Comparison of ENCODE assay signal across 3 fruit fly cellular contexts in genomic region chr3R:6416242-6416641, dm6.
TF ChIP-seq lines count a peak whose summit lies in the region.

No protein-coding gene starts in this region.

TF ChIP-seq in whole organism, embryonic, 481 proteins besides CTCF, POLR2A, EP300 and RAD21 (continued from another document and continues in another):
- peak; percentile 78 for TF ChIP-seq Hsf (GFP tag; optimal IDR thresholded peaks at IDR 0.05; lab: Kevin White, UChicago)
- peak; percentile 8 for TF ChIP-seq MTF-1 (GFP tag; optimal IDR thresholded peaks at IDR 0.05; lab: Kevin White, UChicago; ENCODE audit: borderline replicate concordance)
- 0 out of 2 replicates have a peak, but pooled peaks have one; percentile 21 for TF ChIP-seq rib (GFP tag; IDR thresholded peaks at IDR 0.05; lab: Robert Waterston, UW)
- no peak for TF ChIP-seq CG34224 (GFP tag; IDR thresholded peaks at IDR 0.05; lab: Robert Waterston, UW; ENCODE audit: partially characterized antibody)
- TF ChIP-seq Bgb (GFP tag; IDR thresholded peaks at IDR 0.05; lab: Robert Waterston, UW; ENCODE audit: partially characterized antibody): no peak
- peak; percentile 70 for TF ChIP-seq CG8924 (tag; optimal IDR thresholded peaks at IDR 0.05; lab: Kevin White, UChicago)
- no peak for TF ChIP-seq amos (GFP tag; IDR thresholded peaks at IDR 0.05; lab: Robert Waterston, UW; ENCODE audit: partially characterized antibody)
- TF ChIP-seq usp (GFP tag; optimal IDR thresholded peaks at IDR 0.05; lab: Kevin White, UChicago): no peak
- TF ChIP-seq CG2712 (tag; optimal IDR thresholded peaks at IDR 0.05; lab: Kevin White, UChicago): peak; percentile 61
- no peak for TF ChIP-seq CG16813 (GFP tag; IDR thresholded peaks at IDR 0.05; lab: Robert Waterston, UW; ENCODE audit: partially characterized antibody)
- TF ChIP-seq nmo (GFP tag; optimal IDR thresholded peaks at IDR 0.05; lab: Kevin White, UChicago): peak; percentile 61
- peak; percentile 74 for TF ChIP-seq CHES-1-like (GFP tag; optimal IDR thresholded peaks at IDR 0.05; lab: Kevin White, UChicago)
- TF ChIP-seq vnd (GFP tag; IDR thresholded peaks at IDR 0.05; lab: Robert Waterston, UW; ENCODE audit: partially characterized antibody): no peak
- no peak for TF ChIP-seq tna (GFP tag; IDR thresholded peaks at IDR 0.05; lab: Robert Waterston, UW; ENCODE audit: partially characterized antibody)
- TF ChIP-seq phol (tag; optimal IDR thresholded peaks at IDR 0.05; lab: Kevin White, UChicago): peak; percentile 54
- TF ChIP-seq crol (GFP tag; IDR thresholded peaks at IDR 0.05; lab: Robert Waterston, UW): no peak
- TF ChIP-seq CG18476 (GFP tag; optimal IDR thresholded peaks at IDR 0.05; lab: Kevin White, UChicago): peak; percentile 57
- peak; percentile 48 for TF ChIP-seq D19A (tag; optimal IDR thresholded peaks at IDR 0.05; lab: Kevin White, UChicago)
- TF ChIP-seq zen2 (GFP tag; IDR thresholded peaks at IDR 0.05; lab: Robert Waterston, UW; ENCODE audit: partially characterized antibody): no peak
- peak; percentile 36 for TF ChIP-seq CG10274 (GFP tag; optimal IDR thresholded peaks at IDR 0.05; lab: Kevin White, UChicago)
- TF ChIP-seq pan (optimal IDR thresholded peaks at IDR 0.05; lab: Kevin White, UChicago): no peak
- TF ChIP-seq pan (GFP tag; optimal IDR thresholded peaks at IDR 0.05 in 1 of 2, IDR thresholded peaks at IDR 0.05 in 1 of 2): peak in 1 of 2 experiments; percentile 86
- TF ChIP-seq NC2α (GFP tag; optimal IDR thresholded peaks at IDR 0.05; lab: Kevin White, UChicago): peak; percentile 19
- TF ChIP-seq bsh (GFP tag; optimal IDR thresholded peaks at IDR 0.05; lab: Kevin White, UChicago): peak in 1 of 2 experiments; percentile 63
- peak; percentile 86 for TF ChIP-seq chm (GFP tag; IDR thresholded peaks at IDR 0.05; lab: Robert Waterston, UW)
- peak; percentile 82 for TF ChIP-seq pho (GFP tag; optimal IDR thresholded peaks at IDR 0.05; lab: Kevin White, UChicago)
- no peak for TF ChIP-seq MESR4 (GFP tag; optimal IDR thresholded peaks at IDR 0.05; lab: Kevin White, UChicago)
- no peak for TF ChIP-seq D (optimal IDR thresholded peaks at IDR 0.05; lab: Kevin White, UChicago)
- TF ChIP-seq D (GFP tag; optimal IDR thresholded peaks at IDR 0.05; lab: Kevin White, UChicago): peak; percentile 45
- peak; percentile 73 for TF ChIP-seq CG3847 (GFP tag; IDR thresholded peaks at IDR 0.05; lab: Robert Waterston, UW)
- peak; percentile 76 for TF ChIP-seq her (GFP tag; optimal IDR thresholded peaks at IDR 0.05; lab: Kevin White, UChicago)
- TF ChIP-seq CG11560 (tag; IDR thresholded peaks at IDR 0.05; lab: Robert Waterston, UW): peak; percentile 69; the same call in 1 of the 3 replicates
- TF ChIP-seq NFAT (GFP tag; IDR thresholded peaks at IDR 0.05; lab: Robert Waterston, UW): peak; percentile 63
- peak; percentile 59 for TF ChIP-seq Dek (tag; optimal IDR thresholded peaks at IDR 0.05; lab: Kevin White, UChicago)
- TF ChIP-seq bigmax (GFP tag; optimal IDR thresholded peaks at IDR 0.05; lab: Kevin White, UChicago): no peak
- no peak for TF ChIP-seq tup (GFP tag; optimal IDR thresholded peaks at IDR 0.05; lab: Kevin White, UChicago)
- no peak for TF ChIP-seq Doc3 (GFP tag; IDR thresholded peaks at IDR 0.05; lab: Robert Waterston, UW; ENCODE audit: partially characterized antibody)
- no peak for TF ChIP-seq Poxn (GFP tag; IDR thresholded peaks at IDR 0.05; lab: Robert Waterston, UW)
- peak; percentile 88 for TF ChIP-seq lmd (GFP tag; IDR thresholded peaks at IDR 0.05; lab: Robert Waterston, UW)
- peak; percentile 73 for TF ChIP-seq Xrp1 (GFP tag; IDR thresholded peaks at IDR 0.05; lab: Robert Waterston, UW)
- peak; percentile 32 for TF ChIP-seq CG3163 (GFP tag; optimal IDR thresholded peaks at IDR 0.05; lab: Kevin White, UChicago)
- no peak for TF ChIP-seq CG42726 (GFP tag; IDR thresholded peaks at IDR 0.05; lab: Robert Waterston, UW; ENCODE audit: partially characterized antibody)

TF ChIP-seq in whole organism, prepupa, 60 proteins besides CTCF, POLR2A, EP300 and RAD21 (continued from another document):
- TF ChIP-seq CG31627 (GFP tag; optimal IDR thresholded peaks at IDR 0.05; lab: Kevin White, UChicago): peak; percentile 55
- TF ChIP-seq CG6163 (GFP tag; IDR thresholded peaks at IDR 0.05; lab: Robert Waterston, UW): peak; percentile 75
- peak; percentile 51 for TF ChIP-seq CG15336 (GFP tag; IDR thresholded peaks at IDR 0.05; lab: Robert Waterston, UW)
- peak; percentile 41 for TF ChIP-seq achi (GFP tag; optimal IDR thresholded peaks at IDR 0.05; lab: Kevin White, UChicago)
- TF ChIP-seq Blimp-1 (GFP tag; optimal IDR thresholded peaks at IDR 0.05; lab: Kevin White, UChicago): no peak
- no peak for TF ChIP-seq Hr38 (GFP tag; optimal IDR thresholded peaks at IDR 0.05; lab: Kevin White, UChicago)
- TF ChIP-seq pdm3 (GFP tag; optimal IDR thresholded peaks at IDR 0.05; lab: Kevin White, UChicago): peak; percentile 35
- TF ChIP-seq ss (GFP tag; optimal IDR thresholded peaks at IDR 0.05; lab: Kevin White, UChicago): peak in 1 of 2 experiments; percentile 20
- peak; percentile 22 for TF ChIP-seq net (GFP tag; optimal IDR thresholded peaks at IDR 0.05; lab: Kevin White, UChicago)
- peak; percentile 38 for TF ChIP-seq vri (GFP tag; optimal IDR thresholded peaks at IDR 0.05; lab: Kevin White, UChicago)
- TF ChIP-seq CG4318 (GFP tag; optimal IDR thresholded peaks at IDR 0.05; lab: Kevin White, UChicago): peak; percentile 10
- TF ChIP-seq CG3032 (tag; optimal IDR thresholded peaks at IDR 0.05; lab: Kevin White, UChicago): peak; percentile 27
- 0 out of 2 replicates have a peak, but pooled peaks have one; percentile 17 for TF ChIP-seq CG11294 (GFP tag; IDR thresholded peaks at IDR 0.05; lab: Robert Waterston, UW)
- no peak for TF ChIP-seq CG9139 (GFP tag; optimal IDR thresholded peaks at IDR 0.05; lab: Kevin White, UChicago)
- peak; percentile 21 for TF ChIP-seq CG6808 (GFP tag; optimal IDR thresholded peaks at IDR 0.05; lab: Kevin White, UChicago)
- TF ChIP-seq CG6276 (GFP tag; optimal IDR thresholded peaks at IDR 0.05; lab: Kevin White, UChicago): peak; percentile 37
- TF ChIP-seq dac (GFP tag; optimal IDR thresholded peaks at IDR 0.05; lab: Kevin White, UChicago): no peak
- peak; percentile 18 for TF ChIP-seq Sox15 (GFP tag; optimal IDR thresholded peaks at IDR 0.05; lab: Kevin White, UChicago)
- TF ChIP-seq CG11762 (GFP tag; optimal IDR thresholded peaks at IDR 0.05; lab: Kevin White, UChicago; ENCODE audit: insufficient read depth): no peak
- TF ChIP-seq esn (GFP tag; optimal IDR thresholded peaks at IDR 0.05; lab: Kevin White, UChicago): peak; percentile 47
- no peak for TF ChIP-seq spab (GFP tag; optimal IDR thresholded peaks at IDR 0.05; lab: Kevin White, UChicago)
- peak; percentile 47 for TF ChIP-seq CG1621 (tag; optimal IDR thresholded peaks at IDR 0.05; lab: Kevin White, UChicago)
- peak; percentile 60 for TF ChIP-seq Hr39 (GFP tag; optimal IDR thresholded peaks at IDR 0.05; lab: Kevin White, UChicago)
- peak; percentile 73 for TF ChIP-seq svp (GFP tag; lab: Kevin White, UChicago)
- TF ChIP-seq Sox102F (GFP tag; optimal IDR thresholded peaks at IDR 0.05; lab: Kevin White, UChicago): peak; percentile 53
- peak; percentile 20 for TF ChIP-seq acj6 (GFP tag; optimal IDR thresholded peaks at IDR 0.05; lab: Kevin White, UChicago)
- peak; percentile 14 for TF ChIP-seq CG11902 (GFP tag; optimal IDR thresholded peaks at IDR 0.05; lab: Kevin White, UChicago)
- TF ChIP-seq Ets21C (GFP tag; optimal IDR thresholded peaks at IDR 0.05; lab: Kevin White, UChicago): peak; percentile 34
- TF ChIP-seq cyc (GFP tag; optimal IDR thresholded peaks at IDR 0.05; lab: Kevin White, UChicago): peak; percentile 57
- TF ChIP-seq salr (GFP tag; optimal IDR thresholded peaks at IDR 0.05; lab: Kevin White, UChicago): no peak
- TF ChIP-seq CG8119 (GFP tag; IDR thresholded peaks at IDR 0.05; lab: Robert Waterston, UW): peak; percentile 45; the same call in 2 of the 3 replicates
- TF ChIP-seq Met (GFP tag; optimal IDR thresholded peaks at IDR 0.05; lab: Kevin White, UChicago): peak; percentile 40
- TF ChIP-seq fd85E (GFP tag; optimal IDR thresholded peaks at IDR 0.05; lab: Kevin White, UChicago): no peak
- peak; percentile 37 for TF ChIP-seq CG34406 (GFP tag; optimal IDR thresholded peaks at IDR 0.05; lab: Kevin White, UChicago)
- peak; percentile 40 for TF ChIP-seq Smox (GFP tag; optimal IDR thresholded peaks at IDR 0.05; lab: Kevin White, UChicago)
- peak; percentile 0 for TF ChIP-seq Ets96B (tag; optimal IDR thresholded peaks at IDR 0.05; lab: Kevin White, UChicago)

TF ChIP-seq in whole organism, wandering third instar larva, 38 proteins besides CTCF, POLR2A, EP300 and RAD21 (continued from another document):
- TF ChIP-seq Hr78 (GFP tag; optimal IDR thresholded peaks at IDR 0.05; lab: Kevin White, UChicago) (no peak), woc (GFP tag; optimal IDR thresholded peaks at IDR 0.05; lab: Kevin White, UChicago) (no peak), ey (GFP tag; optimal IDR thresholded peaks at IDR 0.05; lab: Kevin White, UChicago) (peak; percentile 52), Hr83 (GFP tag; optimal IDR thresholded peaks at IDR 0.05; lab: Kevin White, UChicago; ENCODE audit: poor library complexity, severe bottlenecking) (peak; percentile 25), Dfd (GFP tag; optimal IDR thresholded peaks at IDR 0.05; lab: Kevin White, UChicago) (no peak), h (GFP tag; optimal IDR thresholded peaks at IDR 0.05; lab: Kevin White, UChicago) (peak; percentile 42)
